Fruit fly (Drosophila melanogaster) whole organism, wandering third instar larva: ENCODE data around the gene CG16762.

ENCODE experiments used
- Abd-B ChIP-seq: fragments of >200 bp; optimal IDR thresholded peaks from 2 replicates; lab custom pipeline; 2017; ENCODE audit warnings: missing biosample characterization, missing genetic modification characterization
- CG32264 ChIP-seq: fragments of 200-800 bp; sonication (Bioruptor generic); optimal IDR thresholded peaks from 2 replicates; lab custom pipeline; 2016; ENCODE audit warnings: missing biosample characterization, missing genetic modification characterization
- CG9705 ChIP-seq: fragments of 200-800 bp; sonication (Bioruptor generic); optimal IDR thresholded peaks from 2 replicates; lab custom pipeline; 2018; ENCODE audit warnings: missing biosample characterization, mild to moderate bottlenecking, missing genetic modification characterization
- CrebA ChIP-seq: fragments of 200-800 bp; sonication (Bioruptor generic); optimal IDR thresholded peaks from 2 replicates; lab custom pipeline; 2016; ENCODE audit warnings: missing biosample characterization, mild to moderate bottlenecking, missing genetic modification characterization, borderline replicate concordance
- Dfd ChIP-seq: fragments of >200 bp; optimal IDR thresholded peaks from 2 replicates; lab custom pipeline; 2017; ENCODE audit warnings: missing biosample characterization, missing genetic modification characterization
- HLH106 ChIP-seq: fragments of 200-800 bp; optimal IDR thresholded peaks from 3 replicates; lab custom pipeline; 2019; ENCODE audit warnings: missing biosample characterization, mild to moderate bottlenecking, missing genetic modification characterization, moderate library complexity
- Hnf4 ChIP-seq: fragments of 200-800 bp; sonication (Bioruptor generic); optimal IDR thresholded peaks from 2 replicates; lab custom pipeline; 2016; ENCODE audit warnings: missing biosample characterization, mild to moderate bottlenecking, missing genetic modification characterization
- Jra ChIP-seq: sonication (Bioruptor generic); optimal IDR thresholded peaks from 2 replicates; lab custom pipeline; 2016; ENCODE audit warnings: missing biosample characterization, missing genetic modification characterization
- Mio ChIP-seq: sonication (Bioruptor generic); optimal IDR thresholded peaks from 2 replicates; lab custom pipeline; 2016; ENCODE audit warnings: missing biosample characterization, missing genetic modification characterization
- N ChIP-seq: fragments of >200 bp; optimal IDR thresholded peaks from 2 replicates; lab custom pipeline; 2018; ENCODE audit warnings: missing biosample characterization, missing external identifiers, missing genetic modification characterization
- OdsH ChIP-seq: fragments of 200-800 bp; sonication (Bioruptor generic); optimal IDR thresholded peaks from 2 replicates; lab custom pipeline; 2016; ENCODE audit warnings: missing biosample characterization, mild to moderate bottlenecking, missing genetic modification characterization
- Rel ChIP-seq, 2 experiments: fragments of 200-800 bp; sonication (Bioruptor generic) in 1 of 2; optimal IDR thresholded peaks; 2 replicates in 1 of 2; 3 replicates in 1 of 2; lab custom pipeline; 2016 to 2019; ENCODE audit warnings: mild to moderate bottlenecking in 2 of 2, missing biosample characterization in 2 of 2, missing genetic modification characterization in 2 of 2, moderate library complexity in 1 of 2
- Sp1 ChIP-seq: fragments of 200-800 bp; sonication (Bioruptor generic); optimal IDR thresholded peaks from 3 replicates; lab custom pipeline; 2019; ENCODE audit warnings: missing biosample characterization, mild to moderate bottlenecking, missing genetic modification characterization, moderate library complexity
- Vsx2 ChIP-seq: fragments of 200-300, 225-300 bp; sonication (Bioruptor generic); optimal IDR thresholded peaks from 2 replicates; lab custom pipeline; 2018; ENCODE audit warnings: missing biosample characterization, missing genetic modification characterization; ENCODE audit not compliant: partially characterized antibody
- br ChIP-seq: fragments of 200-800 bp; sonication (Bioruptor generic); optimal IDR thresholded peaks from 2 replicates; lab custom pipeline; 2016; ENCODE audit warnings: missing biosample characterization, missing genetic modification characterization
- brk ChIP-seq: fragments of 200-800 bp; sonication (Bioruptor generic); optimal IDR thresholded peaks from 2 replicates; lab custom pipeline; 2016; ENCODE audit warnings: missing biosample characterization, mild to moderate bottlenecking, missing genetic modification characterization
- dl ChIP-seq, 2 experiments: fragments of 175-275, 200-275 bp in 1 of 2; fragments of 200-275 bp in 1 of 2; sonication (Bioruptor generic); optimal IDR thresholded peaks; lab custom pipeline; 2018; ENCODE audit warnings: mild to moderate bottlenecking in 2 of 2, missing biosample characterization in 2 of 2, missing genetic modification characterization in 2 of 2, moderate library complexity in 2 of 2; ENCODE audit not compliant: partially characterized antibody in 2 of 2, insufficient read depth in 1 of 2
- dsf ChIP-seq: sonication (Bioruptor generic); optimal IDR thresholded peaks from 2 replicates; lab custom pipeline; 2016; ENCODE audit warnings: missing biosample characterization, missing genetic modification characterization, borderline replicate concordance
- ey ChIP-seq: fragments of 200-800 bp; sonication (Bioruptor generic); optimal IDR thresholded peaks from 2 replicates; lab custom pipeline; 2016; ENCODE audit warnings: missing biosample characterization, missing genetic modification characterization
- foxo ChIP-seq, 2 experiments: fragments of 200-800 bp; sonication (Bioruptor generic); optimal IDR thresholded peaks; 2 replicates in 1 of 2; 3 replicates in 1 of 2; lab custom pipeline; 2016 to 2017; ENCODE audit warnings: missing biosample characterization in 2 of 2, missing genetic modification characterization in 2 of 2
- fru ChIP-seq: fragments of 200-800 bp; sonication (Bioruptor generic); optimal IDR thresholded peaks from 3 replicates; lab custom pipeline; 2016; ENCODE audit warnings: missing biosample characterization, mild to moderate bottlenecking, missing genetic modification characterization
- h ChIP-seq: fragments of 200-800 bp; sonication (Bioruptor generic); optimal IDR thresholded peaks from 3 replicates; lab custom pipeline; 2016; ENCODE audit warnings: missing biosample characterization, mild to moderate bottlenecking, missing genetic modification characterization
- jim ChIP-seq: fragments of 175-275, 200-325 bp; sonication (Bioruptor generic); optimal IDR thresholded peaks from 2 replicates; lab custom pipeline; 2016; ENCODE audit warnings: missing biosample characterization, mild to moderate bottlenecking, missing genetic modification characterization
- lola ChIP-seq: fragments of >200 bp; optimal IDR thresholded peaks from 2 replicates; lab custom pipeline; 2017; ENCODE audit warnings: missing biosample characterization, missing genetic modification characterization
- pan ChIP-seq: fragments of >200 bp; optimal IDR thresholded peaks from 2 replicates; lab custom pipeline; 2017
- psq ChIP-seq: fragments of 200-800 bp; sonication (Bioruptor generic); optimal IDR thresholded peaks from 3 replicates; lab custom pipeline; 2017; ENCODE audit warnings: missing biosample characterization, mild to moderate bottlenecking, missing genetic modification characterization, moderate library complexity
- rgr ChIP-seq: fragments of 200-800 bp; sonication (Bioruptor generic); optimal IDR thresholded peaks from 3 replicates; lab custom pipeline; 2016; ENCODE audit warnings: missing biosample characterization, mild to moderate bottlenecking, missing genetic modification characterization
- sage ChIP-seq: fragments of 200-800 bp; sonication (Bioruptor generic); optimal IDR thresholded peaks from 2 replicates; lab custom pipeline; 2016; ENCODE audit warnings: missing biosample characterization, mild to moderate bottlenecking, missing genetic modification characterization
- sv ChIP-seq: fragments of 200-800 bp; sonication (Bioruptor generic); optimal IDR thresholded peaks from 3 replicates; lab custom pipeline; 2016; ENCODE audit warnings: missing biosample characterization, missing genetic modification characterization
- usp ChIP-seq: fragments of >200 bp; optimal IDR thresholded peaks from 2 replicates; lab custom pipeline; 2017; ENCODE audit warnings: missing biosample characterization, missing genetic modification characterization
- woc ChIP-seq: sonication (Bioruptor generic); optimal IDR thresholded peaks from 2 replicates; lab custom pipeline; 2016; ENCODE audit warnings: missing biosample characterization, mild to moderate bottlenecking, missing genetic modification characterization

Gene CG16762

DNA sequence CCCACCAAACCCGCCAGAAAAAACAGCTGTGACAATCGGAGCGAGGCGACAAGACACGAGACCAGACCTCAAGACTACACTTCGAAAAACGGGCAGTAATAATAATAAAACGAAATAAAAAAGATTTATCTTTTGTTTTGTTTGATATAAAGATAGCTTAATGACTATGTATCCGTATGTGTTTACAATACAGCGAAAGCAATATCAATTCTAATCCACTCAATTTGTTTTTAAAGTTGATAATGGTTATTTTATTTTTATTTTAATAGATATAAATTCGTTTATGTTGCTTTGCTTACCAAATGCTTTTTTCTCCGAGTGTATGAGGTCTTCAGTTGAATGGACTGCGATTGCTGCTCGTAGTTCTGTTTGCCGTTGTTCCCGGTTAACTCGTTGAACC lies 3.8 kb upstream of the CG16762 start (continued):
- TF ChIP-seq Jra (GFP tag; lab: Kevin White, UChicago) (peak; percentile 42), dl (GFP tag; optimal IDR thresholded peaks at IDR 0.05; lab: Kevin White, UChicago; ENCODE audit: insufficient read depth in 1 of 2, partially characterized antibody in 2 of 2) (no peak), CG9705 (peak; percentile 37), CrebA (no peak), rgr (GFP tag; lab: Kevin White, UChicago) (peak; percentile 55), Mio (GFP tag; lab: Kevin White, UChicago) (no peak), psq (peak; percentile 58), dsf (GFP tag; lab: Kevin White, UChicago) (no peak), h (peak; percentile 83)

DNA sequence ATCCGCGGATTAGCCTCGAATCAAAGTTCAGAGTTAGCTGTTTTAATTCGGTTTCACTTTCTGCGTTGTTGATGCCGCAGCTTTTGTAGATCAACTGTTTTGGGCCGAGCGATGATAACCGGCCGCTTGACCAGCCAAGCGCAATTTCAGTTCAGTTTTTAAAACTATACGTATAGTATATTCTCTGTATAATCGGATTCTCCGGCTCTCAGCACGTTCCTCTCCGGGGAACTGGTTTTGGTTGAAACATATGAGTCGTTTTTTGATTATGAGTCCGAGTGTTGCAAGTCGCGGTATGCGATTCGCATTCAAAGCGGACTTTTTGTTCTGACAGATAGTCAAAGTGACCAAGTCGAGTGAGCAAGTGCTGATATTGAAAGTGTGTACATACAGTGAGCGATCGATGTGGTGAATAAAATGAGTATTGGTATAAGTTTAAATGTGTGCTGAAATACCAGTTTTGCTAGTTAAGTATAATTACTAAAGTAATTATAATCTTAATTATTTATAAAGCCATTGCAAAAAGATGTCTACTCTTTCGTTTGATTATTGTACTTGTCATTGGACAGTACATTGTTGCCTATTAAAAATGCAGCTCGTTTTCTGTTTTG lies 3.0 kb upstream of the CG16762 start, which contains the start of gene Cyp4d20:
Gene Cyp4d20, minus strand, starts transcription at position 100 of the 611 bp plus-strand sequence.
- TF ChIP-seq sv (GFP tag; lab: Kevin White, UChicago), result no peak
- no peak for TF ChIP-seq Vsx2 (GFP tag; lab: Kevin White, UChicago)
- no peak for TF ChIP-seq CG32264 (GFP tag; lab: Kevin White, UChicago)
- TF ChIP-seq psq, result no peak
- no peak for TF ChIP-seq OdsH (GFP tag; lab: Kevin White, UChicago)
- TF ChIP-seq Mio (GFP tag; lab: Kevin White, UChicago), result no peak
- no peak for TF ChIP-seq pan (lab: Kevin White, UChicago)
- TF ChIP-seq usp (GFP tag; lab: Kevin White, UChicago), result no peak
- TF ChIP-seq woc (GFP tag; lab: Kevin White, UChicago), result no peak
- TF ChIP-seq HLH106 (tag; lab: Kevin White, UChicago), result no peak
- no peak for TF ChIP-seq CrebA
- TF ChIP-seq CG9705, result no peak
- no peak for TF ChIP-seq h
- no peak for TF ChIP-seq brk (GFP tag; lab: Kevin White, UChicago)
- TF ChIP-seq Hnf4 (GFP tag; lab: Kevin White, UChicago), result no peak
- TF ChIP-seq foxo (GFP tag; optimal IDR thresholded peaks at IDR 0.05; lab: Kevin White, UChicago), result no peak
- no peak for TF ChIP-seq fru (GFP tag; lab: Kevin White, UChicago)
- no peak for TF ChIP-seq ey (GFP tag; lab: Kevin White, UChicago)

- TF ChIP-seq dl (GFP tag; optimal IDR thresholded peaks at IDR 0.05; lab: Kevin White, UChicago; ENCODE audit: insufficient read depth in 1 of 2, partially characterized antibody in 2 of 2) (no peak), Abd-B (GFP tag; lab: Kevin White, UChicago) (no peak), Dfd (no peak), foxo (GFP tag; optimal IDR thresholded peaks at IDR 0.05; lab: Kevin White, UChicago) (no peak), Rel (GFP tag; optimal IDR thresholded peaks at IDR 0.05; lab: Kevin White, UChicago) (no peak), Rel (tag; optimal IDR thresholded peaks at IDR 0.05; lab: Kevin White, UChicago) (no peak), br (GFP tag; lab: Kevin White, UChicago) (no peak), N (GFP tag; lab: Kevin White, UChicago) (no peak), OdsH (GFP tag; lab: Kevin White, UChicago) (no peak), woc (GFP tag; lab: Kevin White, UChicago) (no peak)
Measured at dm6 chr3L:2476941-2477340, 1.5 kb upstream of the CG16762 start.

- TF ChIP-seq pan (lab: Kevin White, UChicago) (no peak), rgr (GFP tag; lab: Kevin White, UChicago) (peak; percentile 39), OdsH (GFP tag; lab: Kevin White, UChicago) (peak; percentile 56), woc (GFP tag; lab: Kevin White, UChicago) (peak; percentile 57), Mio (GFP tag; lab: Kevin White, UChicago) (no peak), br (GFP tag; lab: Kevin White, UChicago) (peak; percentile 44), HLH106 (tag; lab: Kevin White, UChicago) (peak; percentile 25), foxo (GFP tag; optimal IDR thresholded peaks at IDR 0.05; lab: Kevin White, UChicago) (peak in 1 of 2 experiments; percentile 65), brk (GFP tag; lab: Kevin White, UChicago) (no peak), jim (GFP tag; lab: Kevin White, UChicago) (no peak), h (peak; percentile 73), psq (peak; percentile 30), ey (GFP tag; lab: Kevin White, UChicago) (peak; percentile 49), fru (GFP tag; lab: Kevin White, UChicago) (peak; percentile 42), sage (peak; percentile 19), Sp1 (GFP tag; lab: Kevin White, UChicago) (peak; percentile 18), lola (GFP tag; lab: Kevin White, UChicago) (no peak), Hnf4 (GFP tag; lab: Kevin White, UChicago) (peak; percentile 51)
Measured at dm6 chr3L:2472302-2473016, 3.0 kb downstream of the CG16762 start.
